Worm (Caenorhabditis elegans) whole organism, mixed stage, embryonic: ENCODE data around the gene fbxc-54.
A peak's percentile ranks its signal among the peaks of the same experiment; 100 is the strongest.

Experiments used
- M03D4.4 ChIP-seq: sonication (generic microtip); optimal IDR thresholded peaks from 2 replicates; lab custom pipeline; 2017; ENCODE audit warnings: mild to moderate bottlenecking, missing genetic modification characterization, missing compliant biosample characterization
- bed-3 ChIP-seq: fragments of 200-800 bp; sonication (Bioruptor generic); optimal IDR thresholded peaks from 3 replicates; lab custom pipeline; 2018; ENCODE audit warnings: mild to moderate bottlenecking, missing genetic modification characterization, moderate library complexity, missing compliant biosample characterization
- blmp-1 ChIP-seq: fragments of 150-350 bp; optimal IDR thresholded peaks from 2 replicates; lab custom pipeline; 2014; ENCODE audit warnings: missing biosample characterization, missing genetic modification characterization
- ceh-39 ChIP-seq: fragments of 150-350 bp; optimal IDR thresholded peaks from 2 replicates; lab custom pipeline; 2014; ENCODE audit warnings: missing biosample characterization, missing genetic modification characterization
- ceh-43 ChIP-seq: fragments of 200-800 bp; sonication (Bioruptor generic); optimal IDR thresholded peaks from 2 replicates; lab custom pipeline; 2018; ENCODE audit warnings: mild to moderate bottlenecking, missing genetic modification characterization, moderate library complexity, missing compliant biosample characterization
- ceh-83 ChIP-seq: fragments of 200-800 bp; sonication (Bioruptor generic); optimal IDR thresholded peaks from 2 replicates; lab custom pipeline; 2018; ENCODE audit warnings: mild to moderate bottlenecking, missing genetic modification characterization, missing compliant biosample characterization
- ces-1 ChIP-seq: fragments of 150-350 bp; optimal IDR thresholded peaks from 2 replicates; lab custom pipeline; 2014; ENCODE audit warnings: missing biosample characterization, missing genetic modification reagents, missing genetic modification characterization
- cnd-1 ChIP-seq: fragments of 200-800 bp; sonication (Bioruptor generic); optimal IDR thresholded peaks from 2 replicates; lab custom pipeline; 2018; ENCODE audit warnings: mild to moderate bottlenecking, missing genetic modification characterization, missing compliant biosample characterization
- drap-1 ChIP-seq: fragments of 200-800 bp; sonication (Bioruptor generic); optimal IDR thresholded peaks from 3 replicates; lab custom pipeline; 2018; ENCODE audit warnings: mild to moderate bottlenecking, missing genetic modification characterization, missing compliant biosample characterization
- elt-1 ChIP-seq: sonication (generic microtip); optimal IDR thresholded peaks from 2 replicates; lab custom pipeline; 2017; ENCODE audit warnings: missing genetic modification characterization, mild to moderate bottlenecking, missing compliant biosample characterization, antibody characterized with exemption, moderate library complexity, borderline replicate concordance; ENCODE audit not compliant: insufficient read depth
- elt-3 ChIP-seq: fragments of 150-350 bp; optimal IDR thresholded peaks from 2 replicates; lab custom pipeline; 2014; ENCODE audit warnings: missing biosample characterization, missing genetic modification characterization
- flh-1 ChIP-seq: fragments of 200-800 bp; sonication (Bioruptor generic); optimal IDR thresholded peaks from 2 replicates; lab custom pipeline; 2018; ENCODE audit warnings: mild to moderate bottlenecking, missing genetic modification characterization, moderate library complexity, missing compliant biosample characterization
- ham-2 ChIP-seq: fragments of 200-800 bp; sonication (Bioruptor generic); optimal IDR thresholded peaks from 2 replicates; lab custom pipeline; 2018; ENCODE audit warnings: mild to moderate bottlenecking, missing genetic modification characterization, missing compliant biosample characterization
- hlh-1 ChIP-seq: fragments of 150-350 bp; optimal IDR thresholded peaks from 2 replicates; lab custom pipeline; 2014; ENCODE audit warnings: missing biosample characterization, missing genetic modification reagents, missing genetic modification characterization
- lin-13 ChIP-seq: fragments of 150-350 bp; optimal IDR thresholded peaks from 2 replicates; lab custom pipeline; 2014; ENCODE audit warnings: missing biosample characterization, missing genetic modification characterization
- lin-32 ChIP-seq: fragments of 200-800 bp; sonication (Bioruptor generic); optimal IDR thresholded peaks from 2 replicates; lab custom pipeline; 2018; ENCODE audit warnings: mild to moderate bottlenecking, missing genetic modification characterization, missing compliant biosample characterization
- lsy-2 ChIP-seq: fragments of 150-350 bp; optimal IDR thresholded peaks from 2 replicates; lab custom pipeline; 2014; ENCODE audit warnings: missing biosample characterization, missing genetic modification characterization
- mab-5 ChIP-seq: fragments of 150-350 bp; optimal IDR thresholded peaks from 2 replicates; lab custom pipeline; 2014; ENCODE audit warnings: missing biosample characterization, missing genetic modification characterization
- mep-1 ChIP-seq: fragments of 150-350 bp; optimal IDR thresholded peaks from 2 replicates; lab custom pipeline; 2017; ENCODE audit warnings: missing biosample characterization, missing genetic modification reagents, missing genetic modification characterization, inconsistent platforms
- mls-2 ChIP-seq: sonication (generic microtip); optimal IDR thresholded peaks from 2 replicates; lab custom pipeline; 2016; ENCODE audit warnings: mild to moderate bottlenecking, missing genetic modification characterization, moderate library complexity, missing compliant biosample characterization
- nhr-12 ChIP-seq: fragments of 150-350 bp; optimal IDR thresholded peaks from 2 replicates; lab custom pipeline; 2014; ENCODE audit warnings: missing biosample characterization, missing genetic modification characterization
- nhr-2 ChIP-seq: fragments of 150-350 bp; optimal IDR thresholded peaks from 2 replicates; lab custom pipeline; 2014; ENCODE audit warnings: missing biosample characterization, missing genetic modification characterization
- nhr-237 ChIP-seq: fragments of 150-350 bp; optimal IDR thresholded peaks from 2 replicates; lab custom pipeline; 2014; ENCODE audit warnings: missing biosample characterization, missing genetic modification characterization
- nhr-28 ChIP-seq: fragments of 150-350 bp; optimal IDR thresholded peaks from 2 replicates; lab custom pipeline; 2014; ENCODE audit warnings: missing biosample characterization, missing genetic modification characterization
- nhr-76 ChIP-seq: sonication (generic microtip); optimal IDR thresholded peaks from 2 replicates; lab custom pipeline; 2017; ENCODE audit warnings: missing biosample characterization, missing genetic modification characterization
- pha-4 ChIP-seq: fragments of 150-350 bp; optimal IDR thresholded peaks from 2 replicates; lab custom pipeline; 2018; ENCODE audit warnings: missing biosample characterization, missing genetic modification reagents, missing genetic modification characterization
- sem-2 ChIP-seq: fragments of 200-800 bp; sonication (Bioruptor generic); optimal IDR thresholded peaks from 2 replicates; lab custom pipeline; 2018; ENCODE audit warnings: mild to moderate bottlenecking, missing genetic modification characterization, missing compliant biosample characterization
- snpc-4 ChIP-seq: fragments of 150-350 bp; optimal IDR thresholded peaks from 2 replicates; lab custom pipeline; 2014; ENCODE audit warnings: missing biosample characterization, missing genetic modification characterization
- sptf-1 ChIP-seq: sonication (generic microtip); optimal IDR thresholded peaks from 2 replicates; lab custom pipeline; 2017; ENCODE audit warnings: mild to moderate bottlenecking, missing genetic modification characterization, moderate library complexity, missing compliant biosample characterization
- tbx-8 ChIP-seq: fragments of 200-800 bp; sonication (Bioruptor generic); optimal IDR thresholded peaks from 2 replicates; lab custom pipeline; 2018; ENCODE audit warnings: mild to moderate bottlenecking, missing genetic modification characterization, moderate library complexity, missing compliant biosample characterization
- unc-120 ChIP-seq: sonication (generic microtip); optimal IDR thresholded peaks from 2 replicates; lab custom pipeline; 2017; ENCODE audit warnings: missing genetic modification characterization, missing compliant biosample characterization; ENCODE audit not compliant: poor library complexity, severe bottlenecking
- unc-39 ChIP-seq: fragments of 150-350 bp; optimal IDR thresholded peaks from 2 replicates; lab custom pipeline; 2014; ENCODE audit warnings: missing biosample characterization, missing genetic modification characterization
- unc-62 ChIP-seq: fragments of 150-350 bp; optimal IDR thresholded peaks from 2 replicates; lab custom pipeline; 2014; ENCODE audit warnings: missing biosample characterization, missing genetic modification reagents, missing genetic modification characterization
- zip-8 ChIP-seq: fragments of 150-350 bp; optimal IDR thresholded peaks from 2 replicates; lab custom pipeline; 2014; ENCODE audit warnings: missing biosample characterization, missing genetic modification characterization
- ztf-11 ChIP-seq: fragments of 150-350 bp; optimal IDR thresholded peaks from 2 replicates; lab custom pipeline; 2014; ENCODE audit warnings: missing biosample characterization, missing genetic modification characterization

fbxc-54 gene

DNA sequence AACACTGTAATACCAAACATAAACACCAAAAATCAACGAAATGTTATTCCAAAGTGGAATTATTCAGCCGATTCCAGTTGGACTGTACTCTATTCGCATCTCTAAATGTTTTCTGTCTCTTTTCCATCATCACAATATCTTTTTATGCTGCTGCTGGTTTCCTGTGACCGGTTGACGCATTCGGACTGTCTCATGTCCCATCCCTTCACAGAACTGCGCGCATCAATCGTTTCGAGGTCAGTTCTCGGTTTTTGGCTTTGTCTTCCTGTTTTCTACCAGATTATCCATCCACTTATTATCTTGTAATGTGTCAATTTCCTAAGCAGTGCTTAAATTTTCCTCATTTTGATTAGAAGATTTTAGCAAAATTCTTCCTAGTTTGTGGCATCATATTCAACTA, 28.5 kb downstream of the fbxc-54 start:
- TF ChIP-seq ces-1 (no peak), mep-1 (no peak), nhr-28 (no peak), bed-3 (GFP tag; lab: Kevin White, UChicago) (no peak), blmp-1 (tag; lab: Kevin White, UChicago) (no peak), ceh-83 (no peak), mls-2 (tag; lab: Kevin White, UChicago) (no peak)

DNA sequence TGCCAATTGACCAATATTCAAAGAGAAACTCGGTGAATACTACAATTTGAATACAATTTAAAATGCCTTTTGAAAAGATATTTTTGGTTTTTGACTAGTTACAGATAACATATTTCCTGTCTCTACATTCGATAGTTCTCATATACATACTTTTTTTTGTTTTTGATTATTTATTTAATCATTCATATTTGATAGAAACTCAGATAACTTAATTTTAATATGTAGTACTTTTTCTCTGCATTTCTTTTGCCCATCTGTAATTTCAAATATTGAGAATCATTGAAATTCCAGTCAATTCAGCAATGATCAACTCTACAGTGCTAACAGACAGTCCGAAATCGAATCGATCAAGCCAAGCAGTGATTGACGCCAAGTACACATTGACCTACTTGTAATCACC, 29.5 kb downstream of the fbxc-54 start, which contains the start of gene C23H3.2:
Gene C23H3.2, plus strand, starts transcription at position 301 of the 400 bp plus-strand sequence.
- TF ChIP-seq unc-62 (GFP tag; lab: Kevin White, UChicago) (no peak), ceh-83 (no peak), nhr-2 (tag; lab: Kevin White, UChicago) (no peak), nhr-12 (tag; lab: Kevin White, UChicago) (no peak), ham-2 (GFP tag; lab: Kevin White, UChicago) (no peak), nhr-28 (no peak), mep-1 (no peak), M03D4.4 (tag; lab: Kevin White, UChicago) (no peak), mab-5 (tag; lab: Kevin White, UChicago) (no peak)

DNA sequence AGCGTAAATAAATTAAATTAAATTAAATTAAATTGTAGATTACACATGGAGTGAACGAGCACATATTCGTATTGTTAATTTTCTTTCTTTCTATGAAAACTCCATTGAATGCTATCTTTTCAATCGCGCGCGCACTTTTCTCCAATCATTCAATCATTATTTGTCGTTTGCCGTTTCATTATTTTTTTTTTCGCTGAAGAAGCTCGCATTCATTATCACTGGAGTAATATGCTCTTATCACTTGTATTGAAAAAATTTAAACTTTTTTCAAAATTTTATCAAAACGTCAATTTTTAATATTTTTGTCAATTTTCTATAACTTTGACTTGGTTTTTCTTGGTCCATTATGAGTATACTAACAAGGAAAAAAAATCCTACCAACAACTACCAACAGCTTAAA, 34.0 kb downstream of the fbxc-54 start:
- no peak for TF ChIP-seq mab-5 (tag; lab: Kevin White, UChicago)
- no peak for TF ChIP-seq sptf-1 (tag; lab: Kevin White, UChicago)
- TF ChIP-seq nhr-237: no peak
- no peak for TF ChIP-seq snpc-4
- no peak for TF ChIP-seq bed-3 (GFP tag; lab: Kevin White, UChicago)
- no peak for TF ChIP-seq cnd-1 (tag; lab: Kevin White, UChicago)
- no peak for TF ChIP-seq unc-62 (GFP tag; lab: Kevin White, UChicago)
- no peak for TF ChIP-seq pha-4 (tag; lab: Kevin White, UChicago)

DNA sequence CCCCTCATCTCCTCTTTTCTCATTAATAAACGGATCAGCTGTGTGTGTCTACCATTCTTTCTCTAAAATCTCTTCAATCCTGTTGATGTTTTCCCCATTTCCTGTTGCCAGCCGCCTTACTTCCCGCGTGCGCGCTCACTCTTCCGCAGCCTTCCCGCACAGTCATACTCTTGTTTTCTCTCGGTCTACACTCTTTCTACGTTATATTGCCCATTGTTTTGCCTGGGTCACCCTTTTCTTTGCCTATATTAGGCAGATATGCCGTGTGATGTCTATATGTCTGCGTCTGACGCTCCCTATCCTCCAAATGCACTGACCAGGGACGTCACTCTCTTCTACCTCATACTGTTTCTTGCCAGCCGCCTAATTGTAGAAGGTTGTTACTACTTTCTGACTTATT, 34.8 kb downstream of the fbxc-54 start:
- TF ChIP-seq nhr-28 (no peak), unc-62 (GFP tag; lab: Kevin White, UChicago) (peak; percentile 20), nhr-76 (tag; lab: Kevin White, UChicago) (no peak), elt-1 (tag; lab: Kevin White, UChicago) (no peak), zip-8 (tag; lab: Kevin White, UChicago) (no peak), hlh-1 (tag; lab: Kevin White, UChicago) (peak; percentile 35), mls-2 (tag; lab: Kevin White, UChicago) (peak; percentile 72), nhr-2 (tag; lab: Kevin White, UChicago) (peak; percentile 75), ztf-11 (tag; lab: Kevin White, UChicago) (peak; percentile 72), pha-4 (tag; lab: Kevin White, UChicago) (peak; percentile 82), tbx-8 (GFP tag; lab: Kevin White, UChicago) (peak; percentile 9), blmp-1 (tag; lab: Kevin White, UChicago) (peak; percentile 38), cnd-1 (tag; lab: Kevin White, UChicago) (peak; percentile 65), unc-120 (tag; lab: Kevin White, UChicago) (peak; percentile 78), lin-13 (tag; lab: Kevin White, UChicago) (peak; percentile 17), snpc-4 (no peak), lin-32 (GFP tag; lab: Kevin White, UChicago) (no peak), drap-1 (GFP tag; lab: Kevin White, UChicago) (peak; percentile 47), ceh-43 (GFP tag; lab: Kevin White, UChicago) (no peak), mab-5 (tag; lab: Kevin White, UChicago) (no peak), mep-1 (peak; percentile 64), bed-3 (GFP tag; lab: Kevin White, UChicago) (no peak), nhr-12 (tag; lab: Kevin White, UChicago) (no peak), nhr-237 (peak; percentile 50), ham-2 (GFP tag; lab: Kevin White, UChicago) (peak; percentile 91), elt-3 (tag; lab: Kevin White, UChicago) (peak; percentile 60), ces-1 (peak; percentile 16), sem-2 (no peak), flh-1 (GFP tag; lab: Kevin White, UChicago) (no peak), unc-39 (tag; lab: Kevin White, UChicago) (no peak), M03D4.4 (tag; lab: Kevin White, UChicago) (no peak), sptf-1 (tag; lab: Kevin White, UChicago) (peak; percentile 63), lsy-2 (tag; lab: Kevin White, UChicago) (no peak), ceh-83 (no peak), ceh-39 (tag; lab: Kevin White, UChicago) (no peak)
- TF ChIP-seq, all 35 proteins: peak for 18
